Worm (Caenorhabditis elegans) whole organism, mixed stage, embryonic: ENCODE results near the gene dpy-9.

Source experiments
- nhr-76 ChIP-seq: sonication (generic microtip); optimal IDR thresholded peaks from 2 replicates; lab custom pipeline; 2017; ENCODE audit warnings: missing biosample characterization, missing genetic modification characterization
- ztf-11 ChIP-seq: fragments of 150-350 bp; optimal IDR thresholded peaks from 2 replicates; lab custom pipeline; 2014; ENCODE audit warnings: missing biosample characterization, missing genetic modification characterization

DNA sequence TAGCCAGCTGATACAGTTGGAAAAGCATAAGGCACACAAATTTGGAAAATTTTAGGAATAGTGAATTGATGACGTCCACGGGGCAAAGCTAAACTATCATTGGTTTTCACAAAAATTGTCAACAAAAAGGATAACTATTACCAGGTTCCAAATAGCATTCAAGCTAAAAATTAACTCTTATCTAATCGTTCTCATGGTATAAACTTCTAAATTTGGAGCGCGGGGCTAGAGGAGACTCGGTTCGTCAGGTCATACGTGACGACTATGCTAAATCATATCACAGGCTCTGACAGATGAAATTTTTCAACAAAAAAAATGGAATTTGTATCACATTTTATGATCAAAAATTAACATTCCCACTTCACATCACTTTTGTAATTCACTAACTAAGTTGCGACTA is 40.2 kb upstream of the dpy-9 start:
- TF ChIP-seq ztf-11 (tag; lab: Kevin White, UChicago), result no peak
- no peak for TF ChIP-seq nhr-76
